Fruit fly (Drosophila melanogaster): ENCODE data around the gene THG.

THG gene

dm6 chr2L:15009703-15010102, at the start of gene THG, which contains the start of gene Rnmt:
Gene THG, minus strand, starts transcription at chr2L:15009724.
Gene Rnmt, plus strand, starts transcription at chr2L:15009939.
- TF ChIP-seq Dll (optimal IDR thresholded peaks at IDR 0.05) (no peak), pan (optimal IDR thresholded peaks at IDR 0.05) (no peak), usp (GFP tag; optimal IDR thresholded peaks at IDR 0.05) (no peak), psq (optimal IDR thresholded peaks at IDR 0.05) (no peak), CG8478 (optimal IDR thresholded peaks at IDR 0.05) (no peak), EcR (GFP tag; optimal IDR thresholded peaks at IDR 0.05) (no peak)

- TF ChIP-seq psq (optimal IDR thresholded peaks at IDR 0.05) (no peak), CG8478 (optimal IDR thresholded peaks at IDR 0.05) (no peak), Dll (optimal IDR thresholded peaks at IDR 0.05) (no peak), pan (optimal IDR thresholded peaks at IDR 0.05) (no peak)
These were observed 49.5 kb upstream of the THG start for dm6 chr2L:15059000-15059399.

- TF ChIP-seq CG8478 (optimal IDR thresholded peaks at IDR 0.05) (no peak), usp (GFP tag; optimal IDR thresholded peaks at IDR 0.05) (no peak), EcR (GFP tag; optimal IDR thresholded peaks at IDR 0.05) (no peak), pan (optimal IDR thresholded peaks at IDR 0.05) (no peak), Dll (optimal IDR thresholded peaks at IDR 0.05) (no peak), psq (optimal IDR thresholded peaks at IDR 0.05) (no peak)
These were observed 48.5 kb upstream of the THG start, which contains the start of gene CG33679 for dm6 chr2L:15058118-15058402. Gene CG33679, plus strand, starts transcription at chr2L:15058303.

dm6 chr2L:15057225-15058117, 47.9 kb upstream of the THG start, which contains the start of gene ck:
Gene ck, minus strand, starts transcription at chr2L:15057862.
- TF ChIP-seq Dll (optimal IDR thresholded peaks at IDR 0.05): no peak
- peak in 1 of 2 experiments; percentile 77 for TF ChIP-seq EcR (GFP tag; optimal IDR thresholded peaks at IDR 0.05)
- no peak for TF ChIP-seq psq (optimal IDR thresholded peaks at IDR 0.05)
- no peak for TF ChIP-seq CG8478 (optimal IDR thresholded peaks at IDR 0.05)
- no peak for TF ChIP-seq usp (GFP tag; optimal IDR thresholded peaks at IDR 0.05)

- TF ChIP-seq pan (optimal IDR thresholded peaks at IDR 0.05): no peak
- no peak for TF ChIP-seq Dll (optimal IDR thresholded peaks at IDR 0.05)
- no peak for TF ChIP-seq usp (GFP tag; optimal IDR thresholded peaks at IDR 0.05)
- no peak for TF ChIP-seq CG8478 (optimal IDR thresholded peaks at IDR 0.05)
- no peak for TF ChIP-seq EcR (GFP tag; optimal IDR thresholded peaks at IDR 0.05)
- no peak for TF ChIP-seq psq (optimal IDR thresholded peaks at IDR 0.05)
These were observed 47.1 kb upstream of the THG start for dm6 chr2L:15056359-15057220.

dm6 chr2L:15055105-15055504, 45.6 kb upstream of the THG start:
- no peak for TF ChIP-seq psq (optimal IDR thresholded peaks at IDR 0.05)
- no peak for TF ChIP-seq CG8478 (optimal IDR thresholded peaks at IDR 0.05)
- TF ChIP-seq pan (optimal IDR thresholded peaks at IDR 0.05): no peak
- no peak for TF ChIP-seq usp (GFP tag; optimal IDR thresholded peaks at IDR 0.05)
- TF ChIP-seq Dll (optimal IDR thresholded peaks at IDR 0.05): no peak
- TF ChIP-seq EcR (GFP tag; optimal IDR thresholded peaks at IDR 0.05): no peak

dm6 chr2L:15052805-15053388, 43.4 kb upstream of the THG start:
- TF ChIP-seq CG8478 (optimal IDR thresholded peaks at IDR 0.05) (no peak), EcR (GFP tag; optimal IDR thresholded peaks at IDR 0.05) (no peak), Dll (optimal IDR thresholded peaks at IDR 0.05) (no peak), pan (optimal IDR thresholded peaks at IDR 0.05) (no peak), usp (GFP tag; optimal IDR thresholded peaks at IDR 0.05) (no peak), psq (optimal IDR thresholded peaks at IDR 0.05) (no peak)

dm6 chr2L:15043718-15044117, 34.2 kb upstream of the THG start:
- TF ChIP-seq psq (optimal IDR thresholded peaks at IDR 0.05): no peak
- no peak for TF ChIP-seq Dll (optimal IDR thresholded peaks at IDR 0.05)
- no peak for TF ChIP-seq EcR (GFP tag; optimal IDR thresholded peaks at IDR 0.05)
- TF ChIP-seq usp (GFP tag; optimal IDR thresholded peaks at IDR 0.05): no peak
- TF ChIP-seq pan (optimal IDR thresholded peaks at IDR 0.05): no peak
- TF ChIP-seq CG8478 (optimal IDR thresholded peaks at IDR 0.05): no peak

- no peak for TF ChIP-seq psq (optimal IDR thresholded peaks at IDR 0.05)
- TF ChIP-seq pan (optimal IDR thresholded peaks at IDR 0.05): no peak
- no peak for TF ChIP-seq Dll (optimal IDR thresholded peaks at IDR 0.05)
- no peak for TF ChIP-seq EcR (GFP tag; optimal IDR thresholded peaks at IDR 0.05)
- TF ChIP-seq usp (GFP tag; optimal IDR thresholded peaks at IDR 0.05): no peak
- TF ChIP-seq CG8478 (optimal IDR thresholded peaks at IDR 0.05): no peak
These were observed 29.8 kb upstream of the THG start for dm6 chr2L:15039309-15039772.

dm6 chr2L:15038339-15039308, 29.1 kb upstream of the THG start, which contains the start of gene CIAPIN1:
Gene CIAPIN1, minus strand, starts transcription at chr2L:15038861.
- TF ChIP-seq Dll (optimal IDR thresholded peaks at IDR 0.05): no peak
- no peak for TF ChIP-seq psq (optimal IDR thresholded peaks at IDR 0.05)
- no peak for TF ChIP-seq CG8478 (optimal IDR thresholded peaks at IDR 0.05)
- TF ChIP-seq pan (optimal IDR thresholded peaks at IDR 0.05): no peak
- no peak for TF ChIP-seq usp (GFP tag; optimal IDR thresholded peaks at IDR 0.05)
- no peak for TF ChIP-seq EcR (GFP tag; optimal IDR thresholded peaks at IDR 0.05)
